ENCODE assay signal across 1 fruit fly cellular context in the genomic region with DNA sequence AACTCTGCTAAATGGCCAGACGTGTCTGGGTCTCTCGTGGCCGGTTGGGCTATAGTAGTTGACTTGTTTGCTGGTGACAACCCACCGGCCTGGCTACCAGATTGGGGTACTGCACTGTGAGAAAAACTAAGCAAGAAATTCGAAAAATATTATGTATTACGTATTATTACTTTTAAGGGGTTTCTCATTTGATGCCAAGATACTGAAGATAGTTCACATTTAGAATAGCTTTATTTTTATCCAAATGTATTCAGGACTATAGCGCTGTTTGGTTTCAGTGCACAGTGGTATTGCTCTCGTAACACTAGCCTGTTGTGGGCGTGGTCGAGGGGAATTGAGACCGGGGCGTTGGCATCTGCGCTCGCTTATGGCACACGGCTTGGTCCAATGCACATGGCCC.
A peak's percentile ranks its signal among the peaks of the same experiment; 100 is the strongest.
TF ChIP-seq lines count a peak whose summit lies in the region.

No protein-coding gene starts in this region.

TF ChIP-seq in whole organism, embryonic, 481 proteins besides CTCF, POLR2A, EP300 and RAD21 (continued from another document and continues in another):
- TF ChIP-seq sna (GFP tag; IDR thresholded peaks at IDR 0.05; lab: Robert Waterston, UW; ENCODE audit: partially characterized antibody), result no peak
- TF ChIP-seq nom (GFP tag; optimal IDR thresholded peaks at IDR 0.05; lab: Kevin White, UChicago), result no peak
- peak; percentile 66 for TF ChIP-seq Camta (GFP tag; optimal IDR thresholded peaks at IDR 0.05; lab: Kevin White, UChicago)
- TF ChIP-seq Nf-YC (tag; optimal IDR thresholded peaks at IDR 0.05; lab: Kevin White, UChicago), result peak; percentile 28
- peak; percentile 74 for TF ChIP-seq sisA (GFP tag; IDR thresholded peaks at IDR 0.05; lab: Robert Waterston, UW)
- TF ChIP-seq Adf1 (GFP tag; IDR thresholded peaks at IDR 0.05; lab: Robert Waterston, UW), result no peak
- no peak for TF ChIP-seq stwl (tag; optimal IDR thresholded peaks at IDR 0.05; lab: Kevin White, UChicago)
- TF ChIP-seq CG6813 (GFP tag; optimal IDR thresholded peaks at IDR 0.05; lab: Kevin White, UChicago), result no peak
- peak; percentile 51 for TF ChIP-seq CG10979 (tag; optimal IDR thresholded peaks at IDR 0.05; lab: Kevin White, UChicago)
- TF ChIP-seq CG12219 (GFP tag; optimal IDR thresholded peaks at IDR 0.05; lab: Kevin White, UChicago), result peak; percentile 52
- no peak for TF ChIP-seq CG8478 (optimal IDR thresholded peaks at IDR 0.05; lab: Kevin White, UChicago)
- TF ChIP-seq ac (GFP tag; optimal IDR thresholded peaks at IDR 0.05; lab: Kevin White, UChicago), result no peak
- TF ChIP-seq Hr39 (optimal IDR thresholded peaks at IDR 0.05; lab: Kevin White, UChicago), result no peak
- TF ChIP-seq CG8944 (GFP tag; optimal IDR thresholded peaks at IDR 0.05; lab: Kevin White, UChicago), result no peak
- TF ChIP-seq gt (GFP tag; IDR thresholded peaks at IDR 0.05; lab: Robert Waterston, UW), result no peak
- 0 out of 2 replicates have a peak, but pooled peaks have one; percentile 34 for TF ChIP-seq dimm (GFP tag; IDR thresholded peaks at IDR 0.05; lab: Robert Waterston, UW)
- TF ChIP-seq h (optimal IDR thresholded peaks at IDR 0.05; lab: Kevin White, UChicago), result no peak
- TF ChIP-seq corto (GFP tag; optimal IDR thresholded peaks at IDR 0.05; lab: Kevin White, UChicago), result no peak
- TF ChIP-seq CG16815 (GFP tag; optimal IDR thresholded peaks at IDR 0.05; lab: Kevin White, UChicago), result peak; percentile 9
- peak; percentile 11 for TF ChIP-seq Sry-δ (GFP tag; optimal IDR thresholded peaks at IDR 0.05; lab: Kevin White, UChicago)
- TF ChIP-seq Opbp (GFP tag; IDR thresholded peaks at IDR 0.05; lab: Robert Waterston, UW; ENCODE audit: partially characterized antibody), result no peak
- TF ChIP-seq CG3407 (GFP tag; optimal IDR thresholded peaks at IDR 0.05; lab: Kevin White, UChicago), result peak; percentile 24
- peak; percentile 36 for TF ChIP-seq CG4854 (GFP tag; optimal IDR thresholded peaks at IDR 0.05; lab: Kevin White, UChicago)
- TF ChIP-seq YL-1 (GFP tag; optimal IDR thresholded peaks at IDR 0.05; lab: Kevin White, UChicago), result no peak
- no peak for TF ChIP-seq CG16779 (GFP tag; IDR thresholded peaks at IDR 0.05; lab: Robert Waterston, UW)
- no peak for TF ChIP-seq CG6854 (GFP tag; optimal IDR thresholded peaks at IDR 0.05; lab: Kevin White, UChicago)
- TF ChIP-seq pnt (GFP tag; optimal IDR thresholded peaks at IDR 0.05; lab: Kevin White, UChicago), result peak; percentile 18
- TF ChIP-seq Fer2 (tag; optimal IDR thresholded peaks at IDR 0.05; lab: Kevin White, UChicago), result no peak
- TF ChIP-seq slou (GFP tag; optimal IDR thresholded peaks at IDR 0.05; lab: Kevin White, UChicago), result no peak
- peak; percentile 68 for TF ChIP-seq sob (GFP tag; IDR thresholded peaks at IDR 0.05; lab: Robert Waterston, UW)
- TF ChIP-seq CG18599 (GFP tag; optimal IDR thresholded peaks at IDR 0.05; lab: Kevin White, UChicago), result peak; percentile 81
- peak; percentile 58; the same call in 1 of the 3 replicates for TF ChIP-seq tgo (GFP tag; IDR thresholded peaks at IDR 0.05; lab: Robert Waterston, UW)
- TF ChIP-seq crol (GFP tag; IDR thresholded peaks at IDR 0.05; lab: Robert Waterston, UW), result no peak
- TF ChIP-seq CG3065 (GFP tag; optimal IDR thresholded peaks at IDR 0.05; lab: Kevin White, UChicago), result peak; percentile 41
- TF ChIP-seq Fer1 (GFP tag; optimal IDR thresholded peaks at IDR 0.05; lab: Kevin White, UChicago), result peak; percentile 84
- TF ChIP-seq CG13775 (GFP tag; optimal IDR thresholded peaks at IDR 0.05; lab: Kevin White, UChicago), result no peak
- TF ChIP-seq ems (GFP tag; optimal IDR thresholded peaks at IDR 0.05; lab: Kevin White, UChicago), result peak; percentile 60
- TF ChIP-seq pho (GFP tag; optimal IDR thresholded peaks at IDR 0.05; lab: Kevin White, UChicago), result peak; percentile 31
- TF ChIP-seq CG6765 (GFP tag; optimal IDR thresholded peaks at IDR 0.05; lab: Kevin White, UChicago), result peak; percentile 45
- TF ChIP-seq lbe (GFP tag; optimal IDR thresholded peaks at IDR 0.05; lab: Kevin White, UChicago), result no peak
- TF ChIP-seq ind (GFP tag; optimal IDR thresholded peaks at IDR 0.05; lab: Kevin White, UChicago), result peak; percentile 69
- peak; percentile 65 for TF ChIP-seq Blimp-1 (GFP tag; optimal IDR thresholded peaks at IDR 0.05; lab: Kevin White, UChicago)
- peak; percentile 33 for TF ChIP-seq CG7786 (GFP tag; optimal IDR thresholded peaks at IDR 0.05; lab: Kevin White, UChicago)
- TF ChIP-seq onecut (GFP tag; IDR thresholded peaks at IDR 0.05; lab: Robert Waterston, UW), result peak; percentile 53
- TF ChIP-seq CG30431 (GFP tag; optimal IDR thresholded peaks at IDR 0.05; lab: Kevin White, UChicago), result no peak
- TF ChIP-seq CG8089 (GFP tag; optimal IDR thresholded peaks at IDR 0.05; lab: Kevin White, UChicago), result peak; percentile 1
- peak; percentile 62; the same call in 1 of the 3 replicates for TF ChIP-seq H15 (GFP tag; IDR thresholded peaks at IDR 0.05; lab: Robert Waterston, UW)
- no peak for TF ChIP-seq CG34376 (GFP tag; optimal IDR thresholded peaks at IDR 0.05; lab: Kevin White, UChicago)
- no peak for TF ChIP-seq sim (GFP tag; IDR thresholded peaks at IDR 0.05; lab: Robert Waterston, UW)
- TF ChIP-seq Gug (GFP tag; IDR thresholded peaks at IDR 0.05; lab: Robert Waterston, UW), result peak; percentile 14; the same call in 1 of the 4 replicates
- TF ChIP-seq CG9817 (tag; optimal IDR thresholded peaks at IDR 0.05; lab: Kevin White, UChicago), result peak; percentile 45
- TF ChIP-seq sima (GFP tag; optimal IDR thresholded peaks at IDR 0.05; lab: Kevin White, UChicago), result no peak
- no peak; the same call in 1 of the 2 replicates for TF ChIP-seq CG32532 (GFP tag; IDR thresholded peaks at IDR 0.05; lab: Robert Waterston, UW)
- no peak for TF ChIP-seq gfzf (GFP tag; optimal IDR thresholded peaks at IDR 0.05; lab: Kevin White, UChicago)
- peak; percentile 27 for TF ChIP-seq CrebB (tag; optimal IDR thresholded peaks at IDR 0.05; lab: Kevin White, UChicago)
- peak; percentile 62 for TF ChIP-seq CG9932 (GFP tag; IDR thresholded peaks at IDR 0.05; lab: Robert Waterston, UW)
- TF ChIP-seq Tbp (GFP tag; optimal IDR thresholded peaks at IDR 0.05; lab: Kevin White, UChicago), result no peak
- TF ChIP-seq Dad (GFP tag; optimal IDR thresholded peaks at IDR 0.05; lab: Kevin White, UChicago), result peak; percentile 46
- TF ChIP-seq CG4617 (GFP tag; optimal IDR thresholded peaks at IDR 0.05; lab: Kevin White, UChicago; ENCODE audit: borderline replicate concordance), result peak; percentile 15
- peak; percentile 54 for TF ChIP-seq Ssrp (tag; optimal IDR thresholded peaks at IDR 0.05; lab: Kevin White, UChicago)
- TF ChIP-seq jigr1 (GFP tag; IDR thresholded peaks at IDR 0.05; lab: Robert Waterston, UW), result no peak
- peak; percentile 77 for TF ChIP-seq vvl (GFP tag; IDR thresholded peaks at IDR 0.05; lab: Robert Waterston, UW)
- peak; percentile 85 for TF ChIP-seq dysf (GFP tag; IDR thresholded peaks at IDR 0.05; lab: Robert Waterston, UW)
- TF ChIP-seq HLH3B (GFP tag; IDR thresholded peaks at IDR 0.05; lab: Robert Waterston, UW), result peak; percentile 69; the same call in 1 of the 2 replicates
- no peak for TF ChIP-seq Dip2 (GFP tag; IDR thresholded peaks at IDR 0.05; lab: Robert Waterston, UW)
- 0 out of 2 replicates have a peak, but pooled peaks have one; percentile 23 for TF ChIP-seq ro (GFP tag; IDR thresholded peaks at IDR 0.05; lab: Robert Waterston, UW)
- TF ChIP-seq cas (GFP tag; IDR thresholded peaks at IDR 0.05; lab: Robert Waterston, UW), result no peak
- TF ChIP-seq CG10274 (GFP tag; optimal IDR thresholded peaks at IDR 0.05; lab: Kevin White, UChicago), result peak; percentile 45
- no peak for TF ChIP-seq insv (GFP tag; optimal IDR thresholded peaks at IDR 0.05; lab: Kevin White, UChicago)
- peak; percentile 66 for TF ChIP-seq CG6689 (GFP tag; IDR thresholded peaks at IDR 0.05; lab: Robert Waterston, UW)
- no peak for TF ChIP-seq chinmo (GFP tag; IDR thresholded peaks at IDR 0.05; lab: Robert Waterston, UW; ENCODE audit: partially characterized antibody)
- TF ChIP-seq inv (GFP tag; IDR thresholded peaks at IDR 0.05; lab: Robert Waterston, UW; ENCODE audit: partially characterized antibody), result no peak
- peak; percentile 57; the same call in 1 of the 2 replicates for TF ChIP-seq Rx (GFP tag; IDR thresholded peaks at IDR 0.05; lab: Robert Waterston, UW)
- TF ChIP-seq CG9876 (GFP tag; optimal IDR thresholded peaks at IDR 0.05; lab: Kevin White, UChicago), result no peak
- TF ChIP-seq nmo (GFP tag; optimal IDR thresholded peaks at IDR 0.05; lab: Kevin White, UChicago), result peak; percentile 61
- TF ChIP-seq unpg (GFP tag; optimal IDR thresholded peaks at IDR 0.05; lab: Kevin White, UChicago), result peak; percentile 79
- TF ChIP-seq shn (GFP tag; optimal IDR thresholded peaks at IDR 0.05; lab: Kevin White, UChicago), result no peak
- no peak for TF ChIP-seq usp (GFP tag; optimal IDR thresholded peaks at IDR 0.05; lab: Kevin White, UChicago)
- TF ChIP-seq CG17359 (tag; optimal IDR thresholded peaks at IDR 0.05; lab: Kevin White, UChicago), result peak; percentile 87
- no peak for TF ChIP-seq Oaz (GFP tag; IDR thresholded peaks at IDR 0.05; lab: Robert Waterston, UW)
- TF ChIP-seq kni (GFP tag; optimal IDR thresholded peaks at IDR 0.05; lab: Kevin White, UChicago), result no peak
- TF ChIP-seq Rfx (GFP tag; IDR thresholded peaks at IDR 0.05; lab: Robert Waterston, UW), result peak; percentile 79
- no peak for TF ChIP-seq D (optimal IDR thresholded peaks at IDR 0.05; lab: Kevin White, UChicago)
- peak; percentile 29 for TF ChIP-seq D (GFP tag; optimal IDR thresholded peaks at IDR 0.05; lab: Kevin White, UChicago)
- peak; percentile 54 for TF ChIP-seq org-1 (GFP tag; optimal IDR thresholded peaks at IDR 0.05; lab: Kevin White, UChicago)
- TF ChIP-seq CG31224 (GFP tag; IDR thresholded peaks at IDR 0.05; lab: Robert Waterston, UW), result 0 out of 2 replicates have a peak, but pooled peaks have one; percentile 37
- TF ChIP-seq Doc2 (GFP tag; IDR thresholded peaks at IDR 0.05; lab: Robert Waterston, UW), result no peak
- TF ChIP-seq Sin3A (optimal IDR thresholded peaks at IDR 0.05; lab: Kevin White, UChicago), result no peak
- peak; percentile 56 for TF ChIP-seq CG4820 (GFP tag; optimal IDR thresholded peaks at IDR 0.05; lab: Kevin White, UChicago)
- peak; percentile 45 for TF ChIP-seq pb (GFP tag; optimal IDR thresholded peaks at IDR 0.05; lab: Kevin White, UChicago)
- peak; percentile 36; the same call in 1 of the 2 replicates for TF ChIP-seq MBD-R2 (GFP tag; IDR thresholded peaks at IDR 0.05; lab: Robert Waterston, UW)
- TF ChIP-seq fd96Cb (tag; optimal IDR thresholded peaks at IDR 0.05; lab: Kevin White, UChicago), result peak; percentile 60
- peak; percentile 59 for TF ChIP-seq run (tag; optimal IDR thresholded peaks at IDR 0.05; lab: Kevin White, UChicago)
- TF ChIP-seq trh (GFP tag; optimal IDR thresholded peaks at IDR 0.05; lab: Kevin White, UChicago), result no peak
- peak; percentile 46 for TF ChIP-seq odd (GFP tag; optimal IDR thresholded peaks at IDR 0.05; lab: Kevin White, UChicago)
- no peak for TF ChIP-seq cad (GFP tag; optimal IDR thresholded peaks at IDR 0.05; lab: Kevin White, UChicago)
- no peak for TF ChIP-seq CG10543 (GFP tag; optimal IDR thresholded peaks at IDR 0.05; lab: Kevin White, UChicago)
- TF ChIP-seq CG3995 (GFP tag; optimal IDR thresholded peaks at IDR 0.05; lab: Kevin White, UChicago), result peak; percentile 12
- TF ChIP-seq Awh (GFP tag; IDR thresholded peaks at IDR 0.05; lab: Robert Waterston, UW), result peak; percentile 78
- TF ChIP-seq CG12104 (GFP tag; optimal IDR thresholded peaks at IDR 0.05; lab: Kevin White, UChicago), result peak; percentile 4
- peak; percentile 79 for TF ChIP-seq gem (tag; optimal IDR thresholded peaks at IDR 0.05; lab: Kevin White, UChicago)
- peak; percentile 53 for TF ChIP-seq Hr3 (GFP tag; optimal IDR thresholded peaks at IDR 0.05; lab: Kevin White, UChicago)
- TF ChIP-seq CG17829 (tag; optimal IDR thresholded peaks at IDR 0.05; lab: Kevin White, UChicago), result peak; percentile 62
- TF ChIP-seq CG5953 (GFP tag; IDR thresholded peaks at IDR 0.05; lab: Robert Waterston, UW), result 0 out of 2 replicates have a peak, but pooled peaks have one; percentile 26
- TF ChIP-seq Sry-β (GFP tag; optimal IDR thresholded peaks at IDR 0.05; lab: Kevin White, UChicago), result no peak
- TF ChIP-seq p53 (GFP tag; optimal IDR thresholded peaks at IDR 0.05; lab: Kevin White, UChicago), result no peak
- peak; percentile 57 for TF ChIP-seq CG32772 (GFP tag; IDR thresholded peaks at IDR 0.05; lab: Robert Waterston, UW)
- peak; percentile 90 for TF ChIP-seq dmrt99B (tag; optimal IDR thresholded peaks at IDR 0.05; lab: Kevin White, UChicago)
- TF ChIP-seq CG6791 (GFP tag; IDR thresholded peaks at IDR 0.05; lab: Robert Waterston, UW; ENCODE audit: partially characterized antibody), result no peak
- TF ChIP-seq CG11247 (GFP tag; IDR thresholded peaks at IDR 0.05; lab: Robert Waterston, UW), result peak; percentile 52
- peak; percentile 66 for TF ChIP-seq CG4424 (GFP tag; optimal IDR thresholded peaks at IDR 0.05; lab: Kevin White, UChicago)
- no peak for TF ChIP-seq Hmx (GFP tag; optimal IDR thresholded peaks at IDR 0.05; lab: Kevin White, UChicago)
- TF ChIP-seq zen (tag; optimal IDR thresholded peaks at IDR 0.05; lab: Kevin White, UChicago), result no peak
- TF ChIP-seq Sox100B (GFP tag; optimal IDR thresholded peaks at IDR 0.05; lab: Kevin White, UChicago), result peak; percentile 73
- peak; percentile 22; the same call in 1 of the 2 replicates for TF ChIP-seq sens-2 (GFP tag; IDR thresholded peaks at IDR 0.05; lab: Robert Waterston, UW)
- TF ChIP-seq toy (GFP tag; IDR thresholded peaks at IDR 0.05; lab: Robert Waterston, UW), result no peak; the same call in 1 of the 2 replicates
- TF ChIP-seq tll (GFP tag; optimal IDR thresholded peaks at IDR 0.05; lab: Kevin White, UChicago), result no peak
- TF ChIP-seq BtbVII (GFP tag; optimal IDR thresholded peaks at IDR 0.05; lab: Kevin White, UChicago), result peak; percentile 50
- no peak for TF ChIP-seq chm (GFP tag; IDR thresholded peaks at IDR 0.05; lab: Robert Waterston, UW)
- peak; percentile 85 for TF ChIP-seq Sox102F (GFP tag; optimal IDR thresholded peaks at IDR 0.05; lab: Kevin White, UChicago)
- peak; percentile 8 for TF ChIP-seq CG4328 (GFP tag; optimal IDR thresholded peaks at IDR 0.05; lab: Kevin White, UChicago)
- peak; percentile 52 for TF ChIP-seq kah (GFP tag; optimal IDR thresholded peaks at IDR 0.05; lab: Kevin White, UChicago)
- TF ChIP-seq Vsx1 (GFP tag; optimal IDR thresholded peaks at IDR 0.05; lab: Kevin White, UChicago), result no peak
- TF ChIP-seq D19B (GFP tag; optimal IDR thresholded peaks at IDR 0.05; lab: Kevin White, UChicago), result no peak
- TF ChIP-seq Ptx1 (GFP tag; IDR thresholded peaks at IDR 0.05; lab: Robert Waterston, UW), result peak; percentile 76
- peak; percentile 27 for TF ChIP-seq Mad (GFP tag; optimal IDR thresholded peaks at IDR 0.05; lab: Kevin White, UChicago)
- TF ChIP-seq CG31388 (GFP tag; optimal IDR thresholded peaks at IDR 0.05; lab: Kevin White, UChicago), result peak; percentile 14
